Worm (Caenorhabditis elegans): ENCODE data around the gene acbp-3.

DNA sequence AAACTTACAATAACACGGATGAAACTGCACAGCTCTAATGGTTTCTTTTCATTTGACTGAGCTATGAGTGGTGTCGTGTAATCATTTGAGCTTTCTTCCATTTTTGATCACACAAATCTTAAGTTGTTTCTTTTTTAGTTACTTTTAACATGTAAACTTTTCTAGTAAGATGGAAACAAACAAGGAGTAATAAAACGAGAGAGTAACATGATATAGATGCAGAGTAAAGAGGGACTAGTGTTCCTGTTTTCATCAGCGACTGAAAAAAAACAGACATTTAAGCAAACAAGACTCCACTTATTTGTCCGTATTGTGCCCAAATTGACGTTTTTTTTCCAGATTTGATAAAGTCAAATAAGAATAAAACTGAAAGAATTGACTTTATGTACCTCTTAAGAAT is 32.9 kb upstream of the acbp-3 start, which contains the start of gene pgp-7:
- TF ChIP-seq nhr-11 (tag; optimal IDR thresholded peaks at IDR 0.05) (no peak), hlh-30 (tag; optimal IDR thresholded peaks at IDR 0.05; ENCODE audit: insufficient read depth) (no peak), ztf-16 (tag; optimal IDR thresholded peaks at IDR 0.05) (no peak), dve-1 (tag; optimal IDR thresholded peaks at IDR 0.05) (no peak), che-1 (tag; optimal IDR thresholded peaks at IDR 0.05) (no peak), C38D4.7 (GFP tag; optimal IDR thresholded peaks at IDR 0.05) (no peak), dmd-4 (tag; optimal IDR thresholded peaks at IDR 0.05; ENCODE audit: borderline replicate concordance) (no peak), elt-2 (tag; optimal IDR thresholded peaks at IDR 0.05) (no peak), pag-3 (tag; optimal IDR thresholded peaks at IDR 0.05; ENCODE audit: borderline replicate concordance) (no peak), pha-4 (tag; optimal IDR thresholded peaks at IDR 0.05) (no peak), ama-1 (optimal IDR thresholded peaks at IDR 0.05) (no peak), ceh-6 (GFP tag; optimal IDR thresholded peaks at IDR 0.05) (no peak), lim-6 (tag; optimal IDR thresholded peaks at IDR 0.05) (no peak), tbx-2 (tag; optimal IDR thresholded peaks at IDR 0.05) (no peak)

All from whole organism, late embryonic.